Worm (Caenorhabditis elegans) whole organism, L4/young adult: ENCODE data around the gene algn-1.

Experiments used
- W03F9.2 ChIP-seq: fragments of 150-350 bp; optimal IDR thresholded peaks from 2 replicates; lab custom pipeline; 2014; ENCODE audit warnings: missing biosample characterization, missing genetic modification characterization
- dao-5 ChIP-seq: sonication (generic microtip); optimal IDR thresholded peaks from 2 replicates; lab custom pipeline; 2016; ENCODE audit warnings: missing genotype, missing genetic modification characterization, moderate library complexity, missing compliant biosample characterization
- him-1 ChIP-seq: sonication (generic microtip); optimal IDR thresholded peaks from 2 replicates; lab custom pipeline; 2016; ENCODE audit warnings: missing genotype, missing genetic modification reagents, missing genetic modification characterization, missing compliant biosample characterization

Gene algn-1

ce11 chrIII:6463679-6464078 is 3.8 kb downstream of the algn-1 start, which contains the start of gene dlc-1:
Gene dlc-1 (minus strand): TSS chrIII:6463779.
- no peak for TF ChIP-seq him-1 (tag; lab: Kevin White, UChicago)
- TF ChIP-seq dao-5 = no peak
- TF ChIP-seq W03F9.2 (tag; lab: Kevin White, UChicago) = no peak

ce11 chrIII:6464113-6464571 is 4.2 kb downstream of the algn-1 start:
- TF ChIP-seq W03F9.2 (tag; lab: Kevin White, UChicago) (peak; percentile 47), him-1 (tag; lab: Kevin White, UChicago) (peak; percentile 21), dao-5 (no peak)

DNA sequence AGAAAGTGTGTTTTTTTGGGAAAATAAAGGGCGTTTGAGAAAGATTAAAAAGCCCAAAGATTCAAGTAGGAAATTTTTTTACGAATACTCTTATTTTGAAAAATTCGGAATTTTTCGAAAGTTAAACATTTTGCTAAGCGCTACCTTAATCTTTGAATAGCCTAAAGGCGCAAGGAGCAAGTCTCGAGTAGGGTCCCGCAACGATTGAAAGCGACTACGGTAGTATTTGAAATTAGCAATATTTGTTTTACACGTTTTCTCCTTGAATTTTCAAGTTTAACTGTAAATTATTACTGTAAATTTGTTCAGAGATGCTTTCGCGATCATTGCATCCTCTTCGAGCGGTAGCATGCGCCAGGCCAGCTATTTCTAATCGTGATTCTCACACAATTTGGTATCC is 5.0 kb downstream of the algn-1 start, which contains the start of gene nduf-2.2:
TSS of gene nduf-2.2 (plus strand) at position 310 of the 400 bp plus-strand sequence.
- no peak for TF ChIP-seq him-1 (tag; lab: Kevin White, UChicago)
- TF ChIP-seq W03F9.2 (tag; lab: Kevin White, UChicago) = no peak
- TF ChIP-seq dao-5 = no peak

DNA sequence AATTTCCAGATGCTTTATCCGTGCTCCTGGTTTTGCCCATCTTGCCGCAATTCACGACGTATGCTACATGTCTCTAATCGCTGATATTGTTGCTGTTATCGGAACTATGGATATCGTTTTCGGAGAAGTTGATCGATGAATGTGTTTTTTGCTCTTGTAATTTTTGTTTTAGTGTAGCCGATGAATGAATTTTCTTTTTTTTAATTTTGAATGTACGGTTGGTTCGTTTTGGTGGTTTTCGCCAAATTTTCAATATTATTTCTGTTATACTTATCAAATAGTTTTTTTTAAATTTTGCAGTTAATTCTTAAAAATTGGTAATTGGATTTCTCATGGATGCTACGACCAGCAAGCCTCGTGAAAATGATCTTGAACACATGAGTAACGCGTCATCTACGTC is 7.1 kb downstream of the algn-1 start, which contains the start of gene T26A5.2:
TSS of gene T26A5.2 (plus strand) at position 301 of the 400 bp plus-strand sequence.
- TF ChIP-seq him-1 (tag; lab: Kevin White, UChicago) (no peak), W03F9.2 (tag; lab: Kevin White, UChicago) (no peak), dao-5 (no peak)

DNA sequence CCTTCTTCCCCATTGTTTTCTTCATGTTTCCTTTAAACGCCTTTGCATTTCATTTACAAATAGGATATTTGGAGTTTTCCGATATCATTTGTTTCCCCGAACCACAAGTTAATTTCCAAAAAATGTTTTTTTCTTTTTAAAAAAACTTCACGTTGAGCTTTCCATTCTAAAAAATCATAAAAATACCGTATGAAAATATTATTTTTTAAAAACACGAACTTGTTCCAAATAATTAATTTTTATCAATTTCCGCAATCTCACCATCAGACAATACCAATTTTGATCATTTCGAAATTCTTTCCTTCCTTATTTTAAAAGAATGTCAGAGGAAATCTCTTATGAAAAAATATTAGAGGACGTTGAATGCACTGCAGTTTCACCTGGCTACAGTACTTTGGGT is 11.5 kb downstream of the algn-1 start, which contains the start of gene wht-6:
TSS of gene wht-6 (plus strand) at position 301 of the 400 bp plus-strand sequence.
- TF ChIP-seq dao-5 (no peak), W03F9.2 (tag; lab: Kevin White, UChicago) (no peak), him-1 (tag; lab: Kevin White, UChicago) (no peak)

- TF ChIP-seq dao-5 (no peak), him-1 (tag; lab: Kevin White, UChicago) (no peak), W03F9.2 (tag; lab: Kevin White, UChicago) (no peak)
These were observed 16.5 kb downstream of the algn-1 start for ce11 chrIII:6476380-6476779.

DNA sequence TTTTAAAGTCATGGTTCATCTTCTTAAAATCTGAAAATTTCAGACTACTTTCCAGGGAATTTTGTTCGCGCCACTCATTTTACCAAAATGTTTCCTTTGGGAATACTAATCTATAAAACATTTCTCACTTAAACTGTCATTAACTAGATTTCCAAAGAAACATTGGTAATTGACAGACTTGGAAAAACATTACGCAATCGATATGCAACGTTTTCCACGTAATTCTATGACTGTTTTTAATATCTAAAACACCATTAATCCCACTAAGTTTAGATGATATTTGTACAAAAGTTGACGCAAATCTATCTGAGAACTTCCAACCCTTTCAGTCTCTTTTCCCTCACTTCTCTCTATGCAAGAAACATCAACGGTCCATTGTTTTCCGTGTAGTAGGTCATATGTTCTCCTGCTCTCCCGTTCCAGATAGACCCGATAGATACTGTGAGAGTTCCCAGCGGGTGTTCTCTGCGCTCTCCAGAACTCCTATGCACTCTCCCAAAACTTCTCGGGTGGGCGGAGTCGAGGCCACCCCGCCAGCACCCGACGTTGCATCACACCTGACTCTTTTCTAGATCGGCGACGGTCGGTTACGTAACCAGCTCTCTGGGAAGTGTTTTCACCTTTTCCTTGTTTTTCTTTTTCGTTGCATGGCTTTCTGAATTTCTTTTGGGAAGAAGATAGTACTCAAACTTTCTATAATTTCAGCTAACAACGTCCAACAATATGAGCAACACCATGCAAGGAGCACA is 18.5 kb downstream of the algn-1 start, which contains the start of gene zip-8:
TSS of gene zip-8 (plus strand) at position 700 of the 749 bp plus-strand sequence.
- TF ChIP-seq him-1 (tag; lab: Kevin White, UChicago) (no peak), dao-5 (no peak), W03F9.2 (tag; lab: Kevin White, UChicago) (no peak)

DNA sequence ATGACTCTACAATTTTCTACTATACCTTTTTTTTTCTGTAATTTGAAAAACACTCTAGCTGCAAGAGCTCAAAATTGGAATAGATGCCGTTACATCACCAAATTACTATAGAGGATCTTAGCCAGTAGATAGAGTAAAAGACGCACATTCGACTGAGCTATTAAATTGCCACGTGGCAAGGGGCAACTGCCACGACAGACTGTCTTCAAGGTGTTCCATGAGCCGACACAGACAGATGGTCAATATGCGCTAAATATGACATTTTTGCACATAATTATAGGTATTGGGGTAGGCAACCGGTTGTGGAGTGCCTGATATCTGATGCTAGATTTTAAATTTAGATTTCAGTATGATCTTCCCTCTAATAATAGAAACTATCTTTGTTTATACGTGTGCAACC is 19.5 kb downstream of the algn-1 start:
- TF ChIP-seq W03F9.2 (tag; lab: Kevin White, UChicago) = no peak
- TF ChIP-seq him-1 (tag; lab: Kevin White, UChicago) = no peak
- TF ChIP-seq dao-5 = no peak

DNA sequence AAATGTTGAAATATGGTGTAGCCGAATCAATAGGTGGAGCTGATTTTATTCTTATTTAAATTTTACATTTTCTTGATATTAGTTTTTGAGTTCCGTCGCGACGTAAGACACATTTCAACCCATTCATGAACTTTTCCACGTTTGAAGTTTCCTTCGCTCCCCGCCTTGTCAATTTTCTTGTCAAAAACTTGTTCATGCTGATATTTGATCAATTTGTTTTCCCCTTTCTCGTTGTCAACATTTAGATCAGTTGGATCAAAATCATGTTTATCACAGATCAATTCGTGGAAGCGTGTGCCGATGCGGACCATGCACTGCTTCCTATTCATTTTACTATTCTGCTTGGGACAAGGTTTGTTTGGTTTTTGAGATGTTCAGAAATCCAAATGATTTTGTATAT is 23.0 kb downstream of the algn-1 start, which contains the start of gene chtb-2:
TSS of gene chtb-2 (plus strand) at position 301 of the 400 bp plus-strand sequence.
- TF ChIP-seq W03F9.2 (tag; lab: Kevin White, UChicago) = no peak
- no peak for TF ChIP-seq dao-5
- TF ChIP-seq him-1 (tag; lab: Kevin White, UChicago) = no peak

DNA sequence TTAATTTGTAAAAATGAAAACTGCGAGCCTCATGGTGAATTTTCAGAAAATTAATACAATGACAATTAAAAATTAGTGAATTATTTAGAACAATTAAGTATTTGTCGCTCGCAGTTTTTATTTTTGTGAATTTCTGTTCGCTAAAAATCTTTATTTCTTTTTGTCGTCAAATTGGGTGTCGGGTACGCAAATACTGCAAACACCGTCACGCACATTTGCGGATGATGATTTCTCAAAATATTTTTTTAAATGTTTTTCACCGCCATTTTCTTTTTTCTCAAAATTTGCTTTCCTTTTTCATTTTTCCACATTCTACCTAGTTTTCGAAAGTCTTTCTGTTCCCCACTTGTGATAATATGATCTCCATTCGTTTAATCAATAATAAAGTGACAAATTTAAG is 29.0 kb downstream of the algn-1 start:
- TF ChIP-seq him-1 (tag; lab: Kevin White, UChicago) (no peak), dao-5 (no peak), W03F9.2 (tag; lab: Kevin White, UChicago) (peak; percentile 64)

DNA sequence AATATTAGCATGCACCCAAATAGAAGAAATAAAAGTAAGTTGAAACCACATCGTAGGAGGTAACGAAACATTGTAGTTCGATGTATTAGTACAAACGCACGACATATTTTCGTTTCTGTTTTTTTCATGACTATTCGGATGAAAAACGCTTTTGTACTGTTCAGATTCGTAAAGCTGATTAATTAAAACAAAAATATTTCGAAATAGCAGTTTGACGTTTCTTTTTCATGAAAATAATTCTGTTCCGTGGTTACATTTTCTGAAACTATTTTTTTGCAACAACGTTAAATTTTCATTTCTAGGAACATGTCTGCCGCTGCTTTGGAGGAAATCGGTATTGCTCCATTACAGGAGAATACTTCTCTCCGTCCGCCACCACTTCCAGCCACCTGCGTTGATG is 29.6 kb downstream of the algn-1 start, which contains the start of gene rpt-3:
TSS of gene rpt-3 (plus strand) at position 301 of the 400 bp plus-strand sequence.
- TF ChIP-seq him-1 (tag; lab: Kevin White, UChicago) (no peak), dao-5 (no peak), W03F9.2 (tag; lab: Kevin White, UChicago) (no peak)

DNA sequence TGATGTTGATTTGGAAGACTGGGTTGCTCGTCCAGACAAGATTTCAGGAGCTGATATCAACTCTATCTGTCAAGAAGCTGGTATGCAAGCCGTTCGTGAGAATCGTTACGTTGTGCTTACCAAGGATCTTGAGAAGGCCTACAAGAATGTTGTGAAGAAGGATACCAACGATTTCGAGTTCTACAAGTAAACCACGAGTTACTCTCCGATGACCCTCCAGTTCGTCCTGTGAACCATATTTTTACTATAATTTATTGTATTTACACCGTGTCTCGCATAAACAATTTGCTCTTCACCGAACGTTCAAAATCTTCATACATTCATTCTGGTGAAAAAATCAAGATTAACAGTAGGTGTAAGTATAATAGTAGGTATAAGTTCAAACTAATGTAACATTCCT is 31.1 kb downstream of the algn-1 start:
- no peak for TF ChIP-seq dao-5
- TF ChIP-seq W03F9.2 (tag; lab: Kevin White, UChicago) = no peak
- TF ChIP-seq him-1 (tag; lab: Kevin White, UChicago) = no peak

ce11 chrIII:6492807-6493206 is 32.9 kb downstream of the algn-1 start, which contains the start of gene srb-11:
Gene srb-11 (minus strand): TSS chrIII:6492907.
- no peak for TF ChIP-seq him-1 (tag; lab: Kevin White, UChicago)
- no peak for TF ChIP-seq dao-5
- TF ChIP-seq W03F9.2 (tag; lab: Kevin White, UChicago) = no peak

DNA sequence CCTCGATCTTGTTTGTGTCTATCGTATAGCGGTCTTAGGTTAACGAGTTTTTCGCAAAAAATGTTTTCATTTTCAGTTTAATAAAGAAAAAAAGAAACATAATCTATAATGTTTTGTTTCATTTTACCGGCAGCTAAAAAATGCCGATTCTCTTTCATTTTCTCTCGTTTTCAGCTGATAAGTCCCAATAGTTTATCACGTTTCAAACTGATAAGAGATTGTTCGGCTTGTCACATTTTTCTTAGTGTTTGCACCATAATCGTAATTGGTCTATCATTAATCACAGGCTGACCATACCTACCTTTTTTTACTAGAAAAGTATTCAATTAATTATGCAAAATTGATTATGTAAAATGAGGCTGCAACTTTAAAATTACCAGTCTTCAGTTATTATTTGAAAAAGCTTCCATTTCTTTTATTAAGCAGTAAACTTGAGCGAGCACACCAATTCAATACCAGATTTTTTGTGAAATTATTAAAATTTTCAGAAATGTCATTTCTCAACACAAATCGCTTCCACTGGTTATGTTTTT is 35.3 kb downstream of the algn-1 start, which contains the start of gene F23F12.13:
TSS of gene F23F12.13 (plus strand) at position 483 of the 533 bp plus-strand sequence.
- TF ChIP-seq dao-5 (no peak), him-1 (tag; lab: Kevin White, UChicago) (no peak), W03F9.2 (tag; lab: Kevin White, UChicago) (no peak)
